Fruit fly (Drosophila melanogaster): ENCODE measurements around the gene CG34426.

The CG34426 gene

dm6 chr3L:8767876-8768275, 34.4 kb upstream of the CG34426 start:
- peak; percentile 76 for TF ChIP-seq CG7101 (tag; optimal IDR thresholded peaks at IDR 0.05)
- TF ChIP-seq Hr96 (GFP tag; optimal IDR thresholded peaks at IDR 0.05) = peak; percentile 76
- TF ChIP-seq cnc (optimal IDR thresholded peaks at IDR 0.05) = no peak
- TF ChIP-seq Crg-1 (GFP tag; optimal IDR thresholded peaks at IDR 0.05) = peak; percentile 83
- peak; percentile 96 for TF ChIP-seq bab1 (GFP tag; optimal IDR thresholded peaks at IDR 0.05)
- TF ChIP-seq CG33017 (tag; optimal IDR thresholded peaks at IDR 0.05) = peak; percentile 82
- TF ChIP-seq kay (GFP tag; ENCODE audit: borderline replicate concordance) = peak; percentile 83
- peak; percentile 44 for TF ChIP-seq tj (GFP tag; optimal IDR thresholded peaks at IDR 0.05)
- peak; percentile 77 for TF ChIP-seq toe (GFP tag; optimal IDR thresholded peaks at IDR 0.05)
- peak; percentile 88 for TF ChIP-seq CG12768 (GFP tag; optimal IDR thresholded peaks at IDR 0.05)
- peak; percentile 68 for TF ChIP-seq Clk (GFP tag; optimal IDR thresholded peaks at IDR 0.05)
- TF ChIP-seq pad (GFP tag; optimal IDR thresholded peaks at IDR 0.05) = peak; percentile 63
- TF ChIP-seq cic (GFP tag; optimal IDR thresholded peaks at IDR 0.05) = peak; percentile 46
- TF ChIP-seq CG1620 (GFP tag; optimal IDR thresholded peaks at IDR 0.05) = peak; percentile 43
- TF ChIP-seq CG5204 (GFP tag; optimal IDR thresholded peaks at IDR 0.05) = peak; percentile 84
- TF ChIP-seq ovo (GFP tag; optimal IDR thresholded peaks at IDR 0.05) = peak; percentile 19
- TF ChIP-seq CG14711 (tag; optimal IDR thresholded peaks at IDR 0.05) = peak; percentile 64
- peak; percentile 50 for TF ChIP-seq Mnt (GFP tag; optimal IDR thresholded peaks at IDR 0.05)
- TF ChIP-seq CG11617 (GFP tag; optimal IDR thresholded peaks at IDR 0.05) = peak; percentile 88
- TF ChIP-seq CG7045 (GFP tag; optimal IDR thresholded peaks at IDR 0.05) = peak; percentile 84

DNA sequence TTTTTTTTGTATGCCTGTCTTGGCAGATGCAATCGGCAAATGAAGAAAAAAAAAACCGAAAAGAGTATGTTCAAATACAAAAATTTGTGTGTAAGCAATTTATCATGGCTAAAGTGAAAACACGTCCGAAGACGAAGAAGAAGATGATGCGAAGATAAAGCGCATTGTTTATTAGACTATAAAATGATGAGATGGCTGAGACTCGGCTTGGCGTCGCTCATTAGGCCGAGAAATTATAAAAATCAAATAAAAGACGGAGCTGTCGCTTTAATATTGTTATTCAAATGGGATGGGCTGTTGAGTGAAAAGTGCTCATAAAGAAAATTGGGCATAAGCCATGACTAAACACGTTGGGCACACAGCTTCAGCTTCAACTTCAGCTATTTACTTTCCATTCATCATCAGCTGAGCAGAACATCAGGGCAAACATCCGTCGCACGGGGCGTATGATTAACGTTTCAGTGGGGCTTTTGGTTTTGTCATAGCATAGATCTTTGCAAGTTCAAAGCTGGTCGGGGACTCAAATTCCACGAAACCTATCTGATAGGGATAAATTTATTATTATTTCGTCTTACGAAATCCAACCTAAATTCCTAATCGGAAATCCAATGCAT, 31.5 kb upstream of the CG34426 start:
- TF ChIP-seq Crg-1 (GFP tag; optimal IDR thresholded peaks at IDR 0.05) (no peak), CG7101 (tag; optimal IDR thresholded peaks at IDR 0.05) (no peak), toe (GFP tag; optimal IDR thresholded peaks at IDR 0.05) (no peak), CG7045 (GFP tag; optimal IDR thresholded peaks at IDR 0.05) (no peak), CG5204 (GFP tag; optimal IDR thresholded peaks at IDR 0.05) (no peak), CG33017 (tag; optimal IDR thresholded peaks at IDR 0.05) (no peak), pad (GFP tag; optimal IDR thresholded peaks at IDR 0.05) (no peak), cnc (optimal IDR thresholded peaks at IDR 0.05) (no peak), CG14711 (tag; optimal IDR thresholded peaks at IDR 0.05) (no peak), Mnt (GFP tag; optimal IDR thresholded peaks at IDR 0.05) (no peak)

dm6 chr3L:8772998-8773684, 29.1 kb upstream of the CG34426 start:
- TF ChIP-seq Crg-1 (GFP tag; optimal IDR thresholded peaks at IDR 0.05) = no peak
- no peak for TF ChIP-seq CG12768 (GFP tag; optimal IDR thresholded peaks at IDR 0.05)
- peak; percentile 89 for TF ChIP-seq bab1 (GFP tag; optimal IDR thresholded peaks at IDR 0.05)

- TF ChIP-seq kay (GFP tag; ENCODE audit: borderline replicate concordance) = peak; percentile 64
- peak; percentile 6 for TF ChIP-seq Mnt (GFP tag; optimal IDR thresholded peaks at IDR 0.05)
- no peak for TF ChIP-seq CG14711 (tag; optimal IDR thresholded peaks at IDR 0.05)
- no peak for TF ChIP-seq CG7101 (tag; optimal IDR thresholded peaks at IDR 0.05)
- TF ChIP-seq CG33017 (tag; optimal IDR thresholded peaks at IDR 0.05) = no peak
- TF ChIP-seq CG11617 (GFP tag; optimal IDR thresholded peaks at IDR 0.05) = no peak
- TF ChIP-seq CG7045 (GFP tag; optimal IDR thresholded peaks at IDR 0.05) = no peak
Measured at dm6 chr3L:8773713-8774112, 28.6 kb upstream of the CG34426 start.

DNA sequence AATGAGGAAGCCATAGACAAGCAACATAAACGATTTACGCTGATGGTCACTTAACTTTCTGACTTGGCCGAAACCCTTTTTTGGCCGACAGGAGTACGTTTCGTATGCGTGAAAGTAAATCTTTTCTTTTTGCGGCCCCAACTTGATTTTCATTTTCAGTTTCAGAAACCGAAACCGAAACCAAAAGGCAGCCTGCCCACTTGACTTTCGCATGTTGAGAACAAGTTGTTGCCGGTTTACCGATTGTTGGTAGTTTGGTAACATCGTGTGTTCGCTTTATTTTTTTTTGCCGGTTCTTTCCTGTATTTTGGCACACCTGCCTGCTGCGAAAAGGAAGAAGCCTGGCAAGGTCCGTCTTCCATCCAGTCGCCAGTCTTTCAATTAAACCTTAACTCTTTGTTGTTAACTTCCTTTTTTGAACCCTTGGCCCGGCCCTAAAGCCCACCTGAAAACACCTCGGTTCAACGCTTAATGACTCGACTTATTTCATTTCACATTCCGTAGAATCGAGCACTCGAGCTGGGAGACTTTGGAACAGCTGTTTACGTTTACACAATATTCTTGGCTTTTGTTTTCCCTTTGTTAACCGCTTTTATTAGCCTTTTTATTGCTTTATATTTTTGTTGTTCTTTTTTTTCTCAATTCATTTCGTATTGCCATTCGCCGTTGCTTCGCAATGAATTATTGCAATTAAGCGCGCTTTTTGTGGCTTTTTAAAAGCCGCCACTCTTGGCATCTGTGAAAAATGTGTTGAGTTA, 27.1 kb upstream of the CG34426 start:
- TF ChIP-seq Mnt (GFP tag; optimal IDR thresholded peaks at IDR 0.05) = no peak
- TF ChIP-seq cnc (optimal IDR thresholded peaks at IDR 0.05) = no peak
- peak; percentile 86 for TF ChIP-seq tj (GFP tag; optimal IDR thresholded peaks at IDR 0.05)
- TF ChIP-seq Crg-1 (GFP tag; optimal IDR thresholded peaks at IDR 0.05) = peak; percentile 16
- no peak for TF ChIP-seq CG7101 (tag; optimal IDR thresholded peaks at IDR 0.05)
- TF ChIP-seq CG33017 (tag; optimal IDR thresholded peaks at IDR 0.05) = no peak
- no peak for TF ChIP-seq cic (GFP tag; optimal IDR thresholded peaks at IDR 0.05)
- TF ChIP-seq CG11617 (GFP tag; optimal IDR thresholded peaks at IDR 0.05) = no peak
- TF ChIP-seq ovo (GFP tag; optimal IDR thresholded peaks at IDR 0.05) = no peak
- TF ChIP-seq kay (GFP tag; ENCODE audit: borderline replicate concordance) = peak; percentile 52
- peak; percentile 27 for TF ChIP-seq bab1 (GFP tag; optimal IDR thresholded peaks at IDR 0.05)
- no peak for TF ChIP-seq CG12768 (GFP tag; optimal IDR thresholded peaks at IDR 0.05)
- no peak for TF ChIP-seq Hr96 (GFP tag; optimal IDR thresholded peaks at IDR 0.05)
- no peak for TF ChIP-seq CG14711 (tag; optimal IDR thresholded peaks at IDR 0.05)
- no peak for TF ChIP-seq CG5204 (GFP tag; optimal IDR thresholded peaks at IDR 0.05)
- TF ChIP-seq CG1620 (GFP tag; optimal IDR thresholded peaks at IDR 0.05) = no peak
- no peak for TF ChIP-seq toe (GFP tag; optimal IDR thresholded peaks at IDR 0.05)
- no peak for TF ChIP-seq Clk (GFP tag; optimal IDR thresholded peaks at IDR 0.05)
- TF ChIP-seq pad (GFP tag; optimal IDR thresholded peaks at IDR 0.05) = no peak
- no peak for TF ChIP-seq CG7045 (GFP tag; optimal IDR thresholded peaks at IDR 0.05)

Measured in whole organism, adult.